Worm (Caenorhabditis elegans): ENCODE measurements around the gene Y71H2B.4.

Gene Y71H2B.4

DNA sequence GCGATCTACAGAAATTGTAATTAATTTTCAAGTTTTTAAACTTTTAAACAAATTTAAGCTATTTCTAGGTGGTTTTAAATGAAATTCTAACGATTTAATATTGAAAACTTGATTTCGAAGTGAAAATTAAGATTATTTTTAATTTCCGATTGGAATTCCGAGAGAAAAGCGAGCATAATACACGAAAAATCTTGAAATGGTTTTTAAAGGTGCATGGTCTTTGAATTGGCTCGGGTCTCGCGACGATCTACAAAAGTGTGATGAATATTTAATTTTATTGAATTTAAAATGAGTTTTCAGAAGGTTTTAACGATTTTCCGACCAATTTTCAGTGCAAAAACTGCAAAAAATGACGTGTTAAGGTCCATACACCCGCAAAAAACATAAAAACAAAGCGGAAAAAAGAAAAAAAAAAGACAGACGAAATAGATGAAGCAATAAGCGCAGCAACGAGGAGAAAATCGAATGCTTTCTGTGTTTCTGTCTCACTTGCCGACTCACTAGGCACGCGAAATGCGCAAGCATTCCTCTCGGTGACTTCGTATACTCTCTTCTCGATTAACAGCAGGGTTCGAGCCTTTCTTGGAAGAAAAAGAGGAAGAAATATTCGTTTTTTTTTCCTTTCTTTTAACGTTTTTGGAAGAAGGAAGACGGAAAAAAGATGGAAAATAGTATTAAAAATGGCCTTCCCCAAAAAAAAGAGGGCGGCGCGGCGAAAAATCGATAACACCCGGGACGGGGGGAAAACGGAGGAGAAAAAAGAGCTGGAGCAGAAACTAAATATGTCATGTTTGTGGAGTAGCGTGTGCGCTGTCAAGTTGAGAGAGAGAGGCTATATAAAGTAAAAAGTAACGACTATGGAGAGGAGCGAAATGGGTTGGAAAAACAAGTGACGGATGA lies 42.2 kb upstream of the Y71H2B.4 start:
- no peak for TF ChIP-seq nhr-11 (tag; optimal IDR thresholded peaks at IDR 0.05)
- no peak for TF ChIP-seq nhr-21 (tag; optimal IDR thresholded peaks at IDR 0.05)
- no peak for TF ChIP-seq aly-2 (tag; optimal IDR thresholded peaks at IDR 0.05)
- TF ChIP-seq ceh-82 (tag; optimal IDR thresholded peaks at IDR 0.05): no peak
- peak; percentile 30 for TF ChIP-seq gmeb-1 (tag; optimal IDR thresholded peaks at IDR 0.05)
- peak; percentile 73 for TF ChIP-seq lin-13 (GFP tag; optimal IDR thresholded peaks at IDR 0.05)
- TF ChIP-seq elt-3 (tag; optimal IDR thresholded peaks at IDR 0.05): no peak
- TF ChIP-seq unc-55 (GFP tag; optimal IDR thresholded peaks at IDR 0.05): peak; percentile 88
- TF ChIP-seq ceh-16 (tag; optimal IDR thresholded peaks at IDR 0.05): no peak
- no peak for TF ChIP-seq sma-3 (GFP tag; optimal IDR thresholded peaks at IDR 0.05)
- TF ChIP-seq nhr-77 (tag; optimal IDR thresholded peaks at IDR 0.05): no peak
- TF ChIP-seq nhr-237 (tag; optimal IDR thresholded peaks at IDR 0.05): no peak
- TF ChIP-seq ztf-4 (tag; optimal IDR thresholded peaks at IDR 0.05): no peak
- peak; percentile 47 to 82 for TF ChIP-seq lsy-2 (tag; optimal IDR thresholded peaks at IDR 0.05)
- TF ChIP-seq sma-9 (GFP tag; optimal IDR thresholded peaks at IDR 0.05): no peak
- TF ChIP-seq sma-9 (tag; optimal IDR thresholded peaks at IDR 0.05): no peak
- TF ChIP-seq C34F6.9 (tag; optimal IDR thresholded peaks at IDR 0.05): peak; percentile 63
- TF ChIP-seq snpc-4 (tag; optimal IDR thresholded peaks at IDR 0.05): peak; percentile 30
- TF ChIP-seq ztf-11 (tag; optimal IDR thresholded peaks at IDR 0.05): no peak
- peak; percentile 7 for TF ChIP-seq egl-27 (tag; optimal IDR thresholded peaks at IDR 0.05)
- no peak for TF ChIP-seq elt-1 (tag; optimal IDR thresholded peaks at IDR 0.05)
- peak; percentile 88 for TF ChIP-seq zag-1 (tag; optimal IDR thresholded peaks at IDR 0.05)
- no peak for TF ChIP-seq unc-39 (tag; optimal IDR thresholded peaks at IDR 0.05)
- TF ChIP-seq lin-39 (tag; optimal IDR thresholded peaks at IDR 0.05): no peak
- no peak for TF ChIP-seq ztf-1 (GFP tag; conservative IDR thresholded peaks at IDR 0.05)
- TF ChIP-seq nhr-25 (tag; optimal IDR thresholded peaks at IDR 0.05): no peak
- TF ChIP-seq ama-1 (optimal IDR thresholded peaks at IDR 0.05): peak; percentile 6
- no peak for TF ChIP-seq peb-1 (tag; optimal IDR thresholded peaks at IDR 0.05)
- peak; percentile 1 for TF ChIP-seq blmp-1 (tag; optimal IDR thresholded peaks at IDR 0.05; ENCODE audit: insufficient read depth)
- peak; percentile 89 for TF ChIP-seq nhr-129 (tag; optimal IDR thresholded peaks at IDR 0.05)
- no peak for TF ChIP-seq mab-5 (tag; optimal IDR thresholded peaks at IDR 0.05)
- no peak for TF ChIP-seq nhr-12 (tag; optimal IDR thresholded peaks at IDR 0.05)
- TF ChIP-seq unc-62 (GFP tag; optimal IDR thresholded peaks at IDR 0.05): no peak
- no peak for TF ChIP-seq mbf-1 (tag; optimal IDR thresholded peaks at IDR 0.05)
- no peak for TF ChIP-seq ZK546.5 (tag; optimal IDR thresholded peaks at IDR 0.05)
- TF ChIP-seq sem-4 (tag; optimal IDR thresholded peaks at IDR 0.05): peak; percentile 45
- no peak for TF ChIP-seq nhr-23 (tag; optimal IDR thresholded peaks at IDR 0.05)
- peak; percentile 3 for TF ChIP-seq F13H6.1 (tag; optimal IDR thresholded peaks at IDR 0.05)
- TF ChIP-seq nhr-10 (tag; optimal IDR thresholded peaks at IDR 0.05): no peak
- TF ChIP-seq skn-1 (tag; optimal IDR thresholded peaks at IDR 0.05): no peak
- TF ChIP-seq alr-1 (tag; optimal IDR thresholded peaks at IDR 0.05): no peak
- no peak for TF ChIP-seq R02D3.7 (tag; optimal IDR thresholded peaks at IDR 0.05)
- no peak for TF ChIP-seq dmd-4 (tag; optimal IDR thresholded peaks at IDR 0.05)
- TF ChIP-seq Y55F3AM.14 (GFP tag; optimal IDR thresholded peaks at IDR 0.05): peak; percentile 75
- TF ChIP-seq fos-1 (tag; optimal IDR thresholded peaks at IDR 0.05): peak; percentile 79
- no peak for TF ChIP-seq lin-11 (tag; optimal IDR thresholded peaks at IDR 0.05)
- TF ChIP-seq mdl-1 (tag; optimal IDR thresholded peaks at IDR 0.05): peak in 1 of 2 experiments; percentile 5
- peak; percentile 76 for TF ChIP-seq crh-2 (tag; optimal IDR thresholded peaks at IDR 0.05)
- no peak for TF ChIP-seq nhr-6 (tag; optimal IDR thresholded peaks at IDR 0.05)
